Worm (Caenorhabditis elegans) whole organism, early embryonic: ENCODE data around the gene R07C12.3.

Experiments
- B0310.2 ChIP-seq: sonication (generic microtip); optimal IDR thresholded peaks from 2 replicates; lab custom pipeline; 2016; ENCODE audit warnings: mild to moderate bottlenecking, missing genetic modification characterization, missing compliant biosample characterization
- F13C5.2 ChIP-seq: sonication (generic microtip); optimal IDR thresholded peaks from 2 replicates; lab custom pipeline; 2017; ENCODE audit warnings: mild to moderate bottlenecking, missing genetic modification characterization, inconsistent platforms, missing compliant biosample characterization
- aly-1 ChIP-seq: sonication (generic microtip); optimal IDR thresholded peaks from 2 replicates; lab custom pipeline; 2016; ENCODE audit warnings: missing genetic modification characterization, missing compliant biosample characterization
- ama-1 ChIP-seq: fragments of 150-350 bp; optimal IDR thresholded peaks from 2 replicates; lab custom pipeline; 2014
- ceh-13 ChIP-seq: fragments of 200-800 bp; sonication (Bioruptor generic); optimal IDR thresholded peaks from 2 replicates; lab custom pipeline; 2018; ENCODE audit warnings: mild to moderate bottlenecking, missing genetic modification characterization, missing compliant biosample characterization
- ceh-36 ChIP-seq: sonication (generic microtip); optimal IDR thresholded peaks from 2 replicates; lab custom pipeline; 2016; ENCODE audit warnings: missing genetic modification characterization, inconsistent platforms, missing compliant biosample characterization
- ets-7 ChIP-seq: sonication (generic microtip); optimal IDR thresholded peaks from 2 replicates; lab custom pipeline; 2016; ENCODE audit warnings: missing genotype, missing genetic modification characterization, missing compliant biosample characterization
- flt-1 ChIP-seq: fragments of 200-800 bp; sonication (Bioruptor generic); IDR thresholded peaks from 2 replicates; pipeline ENCODE4 v1.3.6; 2022; ENCODE audit warnings: missing genetic modification characterization, missing compliant biosample characterization
- hmbx-1 ChIP-seq: sonication (generic microtip); optimal IDR thresholded peaks from 2 replicates; lab custom pipeline; 2016; ENCODE audit warnings: mild to moderate bottlenecking, missing genetic modification characterization, missing compliant biosample characterization
- hmg-4 ChIP-seq: fragments of 200-800 bp; sonication (Bioruptor generic); optimal IDR thresholded peaks from 2 replicates; lab custom pipeline; 2018; ENCODE audit warnings: mild to moderate bottlenecking, missing genetic modification characterization, missing compliant biosample characterization
- hnd-1 ChIP-seq: sonication (generic microtip); optimal IDR thresholded peaks from 2 replicates; lab custom pipeline; 2016; ENCODE audit warnings: missing genetic modification characterization, missing compliant biosample characterization
- pes-1 ChIP-seq: fragments of 200-800 bp; sonication (Bioruptor generic); IDR thresholded peaks from 2 replicates; pipeline ENCODE4 v1.3.6; 2022; ENCODE audit warnings: missing genetic modification reagents, missing genetic modification characterization, missing compliant biosample characterization
- scrt-1 ChIP-seq: fragments of 200-800 bp; sonication (Bioruptor generic); IDR thresholded peaks from 2 replicates; pipeline ENCODE4 v1.3.6; 2022; ENCODE audit warnings: missing genetic modification characterization, missing compliant biosample characterization
- sea-1 ChIP-seq: fragments of 200-800 bp; sonication (Bioruptor generic); conservative IDR thresholded peaks from 2 replicates; pipeline ENCODE4 v1.3.6; 2022; ENCODE audit warnings: missing genetic modification characterization, missing compliant biosample characterization
- tbx-11 ChIP-seq: fragments of 200-800 bp; sonication (Bioruptor generic); IDR thresholded peaks from 2 replicates; pipeline ENCODE4 v1.3.6; 2022; ENCODE audit warnings: missing genetic modification characterization, missing compliant biosample characterization
- tbx-37 ChIP-seq: fragments of 200-800 bp; sonication (Bioruptor generic); conservative IDR thresholded peaks from 2 replicates; pipeline ENCODE4 v1.3.6; 2022; ENCODE audit warnings: missing genetic modification reagents, missing genetic modification characterization, missing compliant biosample characterization
- tra-4 ChIP-seq: sonication (generic microtip); optimal IDR thresholded peaks from 2 replicates; lab custom pipeline; 2017; ENCODE audit warnings: missing genetic modification characterization, missing compliant biosample characterization

R07C12.3 gene

DNA sequence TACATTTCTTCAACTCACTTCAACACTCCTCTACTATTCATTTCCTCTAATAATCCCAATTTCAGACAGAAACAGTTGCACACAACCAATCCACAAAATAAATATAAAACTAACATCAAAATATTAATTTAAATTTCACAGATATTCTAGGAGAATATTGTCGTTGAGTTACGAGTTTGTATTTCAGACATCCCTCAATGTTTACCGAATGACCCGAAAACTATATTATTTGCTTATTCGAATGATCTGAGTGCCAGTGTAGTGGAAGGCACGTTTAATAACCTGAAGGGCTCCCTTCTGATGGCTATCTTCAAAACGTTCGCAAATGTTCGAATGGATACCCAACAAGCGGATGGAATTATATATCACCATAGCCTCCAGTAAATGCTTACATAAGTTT, at the start of gene R07C12.3:
Gene R07C12.3, plus strand, starts transcription at position 301 of the 400 bp plus-strand sequence.
- TF ChIP-seq pes-1 (no peak), tra-4 (tag; lab: Kevin White, UChicago) (no peak), hnd-1 (no peak), sea-1 (GFP tag; lab: Robert Waterston, UW) (no peak), F13C5.2 (tag; lab: Kevin White, UChicago) (no peak)

DNA sequence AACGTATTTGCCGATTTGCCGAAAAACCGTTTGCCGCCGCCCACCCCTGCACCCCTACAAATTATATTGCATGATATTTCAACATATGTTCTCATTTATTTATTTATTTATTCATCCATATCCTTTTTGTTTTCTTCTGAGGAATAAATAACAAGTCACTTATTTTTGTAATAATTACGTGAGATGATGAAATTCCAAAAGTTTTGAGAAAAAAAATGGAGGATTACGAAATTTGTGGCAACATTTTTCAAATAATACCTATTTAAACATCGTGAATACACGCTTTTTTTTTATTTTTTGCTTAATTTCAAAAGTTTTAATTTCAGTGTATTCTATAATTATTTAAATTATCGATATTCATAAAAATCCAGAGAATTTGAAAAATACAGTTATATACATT, 47.9 kb upstream of the R07C12.3 start:
- TF ChIP-seq tra-4 (tag; lab: Kevin White, UChicago): no peak
- no peak for TF ChIP-seq ceh-36
- TF ChIP-seq ceh-13 (GFP tag; lab: Kevin White, UChicago): no peak
- TF ChIP-seq pes-1: no peak

DNA sequence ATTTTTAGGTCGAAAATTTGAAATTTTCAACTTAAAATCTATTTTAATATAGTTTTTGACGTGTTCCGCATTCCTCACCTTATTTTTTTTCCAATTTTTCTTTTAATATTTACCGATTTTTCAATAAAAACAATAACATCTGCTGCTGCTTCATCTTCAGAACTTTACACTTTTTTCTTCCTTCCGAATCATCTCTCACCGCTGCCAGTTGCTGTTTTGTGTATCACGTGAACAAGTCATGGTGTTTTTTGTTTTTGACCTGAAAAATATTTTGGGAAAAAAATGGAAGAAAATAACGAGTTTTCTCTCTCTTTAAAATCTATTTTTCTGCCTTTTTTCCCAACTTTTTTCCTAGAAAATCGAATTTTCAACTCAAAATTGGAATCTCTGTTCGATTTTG, 45.1 kb upstream of the R07C12.3 start:
- TF ChIP-seq ceh-13 (GFP tag; lab: Kevin White, UChicago) (no peak), flt-1 (no peak), aly-1 (no peak), B0310.2 (tag; lab: Kevin White, UChicago) (no peak), ceh-36 (no peak), F13C5.2 (tag; lab: Kevin White, UChicago) (no peak), hmg-4 (no peak), tra-4 (tag; lab: Kevin White, UChicago) (no peak), pes-1 (no peak), tbx-11 (no peak), tbx-37 (GFP tag; lab: Robert Waterston, UW) (no peak), sea-1 (GFP tag; lab: Robert Waterston, UW) (no peak), hnd-1 (no peak)

DNA sequence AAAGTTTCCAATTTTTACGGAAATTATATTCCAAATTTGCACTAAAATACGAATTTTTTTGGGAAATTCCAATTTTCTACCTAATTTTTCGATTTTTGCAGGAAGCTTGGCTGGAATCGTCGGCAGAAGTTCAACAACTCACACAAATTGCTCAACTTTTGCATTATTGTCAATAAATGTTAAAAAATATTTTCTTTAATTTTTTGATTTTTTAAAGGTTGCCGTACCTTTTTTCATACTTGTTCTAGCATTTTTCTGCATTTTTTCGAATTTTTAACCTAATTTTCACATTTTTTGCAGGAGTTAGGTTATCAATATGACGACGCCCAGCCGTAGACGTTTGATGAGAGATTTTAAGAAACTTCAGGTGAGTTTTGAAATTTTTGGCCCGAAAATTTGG, 42.2 kb upstream of the R07C12.3 start, which contains the start of gene ubc-1:
Gene ubc-1, plus strand, starts transcription at position 301 of the 400 bp plus-strand sequence.
- TF ChIP-seq aly-1: no peak
- TF ChIP-seq pes-1: no peak
- TF ChIP-seq tbx-11: no peak
- TF ChIP-seq hmbx-1 (tag; lab: Kevin White, UChicago): no peak
- TF ChIP-seq tbx-37 (GFP tag; lab: Robert Waterston, UW): no peak
- no peak for TF ChIP-seq tra-4 (tag; lab: Kevin White, UChicago)
- no peak for TF ChIP-seq ceh-36
- no peak for TF ChIP-seq scrt-1 (GFP tag; lab: Robert Waterston, UW)
- no peak for TF ChIP-seq ceh-13 (GFP tag; lab: Kevin White, UChicago)
- no peak for TF ChIP-seq sea-1 (GFP tag; lab: Robert Waterston, UW)
- no peak for TF ChIP-seq hmg-4
- no peak for TF ChIP-seq ets-7
- no peak for TF ChIP-seq ama-1 (lab: Kevin White, UChicago)
- no peak for TF ChIP-seq B0310.2 (tag; lab: Kevin White, UChicago)
- no peak for TF ChIP-seq flt-1
- TF ChIP-seq F13C5.2 (tag; lab: Kevin White, UChicago): no peak
- TF ChIP-seq hnd-1: no peak

DNA sequence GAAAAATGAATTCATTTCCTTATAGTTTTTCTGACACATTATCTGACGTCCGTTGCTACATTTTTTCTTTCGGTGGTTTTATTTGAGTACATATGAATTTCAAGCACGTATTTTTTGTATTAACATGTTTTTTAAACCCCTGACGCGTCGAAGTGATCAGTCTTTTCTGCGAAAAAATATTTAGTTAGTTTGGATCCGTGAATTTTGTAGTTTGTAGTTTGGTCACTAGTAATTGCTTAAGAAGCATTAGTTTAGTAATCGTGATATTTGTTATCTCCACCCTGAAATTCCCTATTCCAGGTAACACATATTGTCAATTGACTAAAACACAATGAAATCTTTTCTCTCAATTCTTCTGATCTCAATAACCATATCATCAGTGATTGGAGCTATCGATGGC, 36.1 kb upstream of the R07C12.3 start, which contains the start of gene C35B1.7:
Gene C35B1.7, plus strand, starts transcription at position 301 of the 400 bp plus-strand sequence.
- TF ChIP-seq F13C5.2 (tag; lab: Kevin White, UChicago) (no peak), flt-1 (no peak), ama-1 (lab: Kevin White, UChicago) (no peak), tbx-37 (GFP tag; lab: Robert Waterston, UW) (no peak)

DNA sequence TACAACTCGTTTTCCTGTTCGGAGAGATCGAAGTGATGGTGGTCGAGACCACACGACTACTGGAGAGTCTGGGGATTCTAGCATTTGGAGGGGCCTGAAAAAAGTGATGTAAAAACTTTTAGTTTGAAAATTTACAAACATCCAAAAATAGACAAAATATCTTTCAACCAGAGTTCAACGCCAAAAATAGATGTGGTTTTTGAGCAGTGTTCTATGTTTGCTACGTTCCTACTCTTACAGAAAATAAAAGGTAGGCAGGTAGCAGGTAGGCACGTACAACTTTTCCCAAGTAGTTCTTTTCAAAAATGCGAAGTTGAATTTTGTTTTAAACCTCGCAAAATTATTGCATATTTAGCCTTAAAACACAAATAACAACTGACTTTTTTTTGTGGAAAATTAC, 32.5 kb upstream of the R07C12.3 start, which contains the start of gene F49F1.14:
Gene F49F1.14, minus strand, starts transcription at position 101 of the 400 bp plus-strand sequence.
- no peak for TF ChIP-seq F13C5.2 (tag; lab: Kevin White, UChicago)

DNA sequence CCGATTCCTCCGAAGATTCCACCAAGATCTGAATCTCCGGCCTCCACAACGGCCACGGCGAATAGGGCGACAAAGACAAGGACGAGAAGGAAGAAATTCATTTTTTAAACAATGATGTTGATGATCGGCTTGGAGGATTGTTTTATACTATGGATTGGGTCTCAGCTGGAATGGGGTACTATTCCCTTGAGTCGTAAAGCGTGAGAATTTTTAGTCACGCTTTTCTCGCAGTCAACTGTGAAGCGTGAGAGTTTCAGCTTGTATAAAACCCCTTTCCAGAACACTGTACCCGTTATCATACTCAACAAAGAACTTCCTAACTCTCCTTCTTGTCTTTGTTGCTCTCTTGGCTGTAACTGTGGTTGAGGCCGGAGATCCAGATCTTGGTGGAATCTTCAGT, 30.4 kb upstream of the R07C12.3 start, which contains the start of gene F49F1.15:
Gene F49F1.15, minus strand, starts transcription at position 101 of the 400 bp plus-strand sequence.
- no peak for TF ChIP-seq hmg-4
- no peak for TF ChIP-seq ama-1 (lab: Kevin White, UChicago)
- TF ChIP-seq pes-1: no peak
- TF ChIP-seq ceh-13 (GFP tag; lab: Kevin White, UChicago): no peak
- no peak for TF ChIP-seq aly-1
- no peak for TF ChIP-seq tbx-11
- no peak for TF ChIP-seq flt-1
- no peak for TF ChIP-seq hnd-1
- TF ChIP-seq hmbx-1 (tag; lab: Kevin White, UChicago): no peak
- TF ChIP-seq tra-4 (tag; lab: Kevin White, UChicago): no peak
- TF ChIP-seq F13C5.2 (tag; lab: Kevin White, UChicago): no peak
- no peak for TF ChIP-seq B0310.2 (tag; lab: Kevin White, UChicago)
- TF ChIP-seq sea-1 (GFP tag; lab: Robert Waterston, UW): no peak
- no peak for TF ChIP-seq ceh-36
- no peak for TF ChIP-seq tbx-37 (GFP tag; lab: Robert Waterston, UW)
- no peak for TF ChIP-seq scrt-1 (GFP tag; lab: Robert Waterston, UW)
- TF ChIP-seq ets-7: no peak

DNA sequence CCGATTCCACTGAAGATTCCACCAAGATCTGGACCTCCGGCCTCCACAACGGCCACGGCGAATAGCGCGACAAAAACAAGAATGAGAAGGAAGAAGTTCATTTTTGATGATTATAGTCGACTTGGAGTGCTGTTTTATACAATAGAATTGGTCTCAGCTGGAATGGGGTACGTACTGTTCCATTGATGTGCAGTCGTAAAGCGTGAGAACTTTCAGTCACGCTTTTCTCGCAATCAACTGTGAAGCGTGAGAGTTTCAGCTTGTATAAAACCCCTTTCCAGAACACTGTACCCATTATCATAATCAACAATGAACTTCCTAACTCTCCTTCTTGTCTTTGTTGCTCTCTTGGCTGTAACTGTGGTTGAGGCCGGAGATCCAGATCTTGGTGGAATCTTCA, 29.2 kb upstream of the R07C12.3 start, which contains the start of the genes F49F1.4 and F49F1.2:
Gene F49F1.4, minus strand, starts transcription at position 101 of the 400 bp plus-strand sequence.
Gene F49F1.2, plus strand, starts transcription at position 310 of the 400 bp plus-strand sequence.
- TF ChIP-seq tbx-11: no peak

DNA sequence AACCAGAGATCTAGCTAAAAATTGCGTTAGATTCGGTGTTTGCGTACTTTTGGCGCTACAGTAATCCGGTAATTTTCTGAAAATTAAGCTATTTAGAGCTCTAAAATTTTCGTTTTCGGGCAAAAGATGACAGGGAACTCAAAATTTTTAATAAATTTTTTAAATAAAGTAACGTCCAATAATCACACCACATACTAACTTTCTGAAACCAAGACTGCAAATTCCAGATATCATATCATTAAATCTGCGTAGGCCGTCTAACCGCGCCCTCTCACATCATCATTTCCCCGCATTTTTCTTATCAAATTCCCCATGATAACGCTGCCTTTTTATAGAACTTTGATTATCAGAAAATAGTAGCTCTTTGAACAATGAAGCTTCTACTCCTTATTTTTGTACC, 27.5 kb upstream of the R07C12.3 start, which contains the start of gene drd-50:
Gene drd-50, plus strand, starts transcription at position 301 of the 400 bp plus-strand sequence.
- no peak for TF ChIP-seq hmbx-1 (tag; lab: Kevin White, UChicago)
- TF ChIP-seq ceh-13 (GFP tag; lab: Kevin White, UChicago): no peak
- no peak for TF ChIP-seq hmg-4
- no peak for TF ChIP-seq pes-1
- no peak for TF ChIP-seq aly-1
- TF ChIP-seq ceh-36: no peak
- TF ChIP-seq ets-7: no peak
- TF ChIP-seq tbx-37 (GFP tag; lab: Robert Waterston, UW): no peak
- TF ChIP-seq tbx-11: no peak
- no peak for TF ChIP-seq flt-1
- no peak for TF ChIP-seq hnd-1
- no peak for TF ChIP-seq ama-1 (lab: Kevin White, UChicago)
- no peak for TF ChIP-seq sea-1 (GFP tag; lab: Robert Waterston, UW)
